Worm (Caenorhabditis elegans): ENCODE data around the gene lrr-1.

Gene lrr-1

DNA sequence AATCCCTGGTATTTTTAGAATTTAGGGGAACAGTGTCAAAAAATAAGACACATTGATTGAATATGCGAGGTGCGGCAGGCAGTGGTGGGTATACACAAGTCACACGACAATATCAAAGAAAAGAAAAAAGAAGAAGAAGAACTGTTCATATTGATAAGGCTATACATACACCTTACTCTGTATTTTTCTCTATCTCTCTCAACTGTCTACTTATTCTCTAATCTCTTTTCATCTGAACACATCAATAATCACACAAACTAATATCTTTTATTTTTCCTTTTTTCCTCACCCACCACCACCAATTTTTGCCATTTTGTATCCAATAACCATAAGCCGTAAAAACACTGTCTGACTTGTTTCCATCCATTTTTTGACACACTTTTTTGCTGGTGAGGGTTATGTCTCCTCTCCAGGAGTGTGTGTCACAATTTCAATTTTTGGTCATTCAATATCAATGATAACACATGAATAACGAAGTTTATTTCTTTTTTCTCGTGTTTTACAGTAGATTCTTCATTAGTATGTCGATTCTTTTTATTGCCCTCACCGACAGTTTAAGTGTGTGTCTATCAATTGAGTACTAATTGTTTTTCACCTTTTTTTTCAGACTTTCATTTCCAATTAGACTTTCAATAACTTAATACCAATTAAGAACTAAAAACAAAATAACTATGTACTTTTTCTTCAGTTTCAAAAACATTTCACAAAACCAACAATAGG, 16.7 kb downstream of the lrr-1 start:
- TF ChIP-seq unc-62 (GFP tag; optimal IDR thresholded peaks at IDR 0.05) = no peak

DNA sequence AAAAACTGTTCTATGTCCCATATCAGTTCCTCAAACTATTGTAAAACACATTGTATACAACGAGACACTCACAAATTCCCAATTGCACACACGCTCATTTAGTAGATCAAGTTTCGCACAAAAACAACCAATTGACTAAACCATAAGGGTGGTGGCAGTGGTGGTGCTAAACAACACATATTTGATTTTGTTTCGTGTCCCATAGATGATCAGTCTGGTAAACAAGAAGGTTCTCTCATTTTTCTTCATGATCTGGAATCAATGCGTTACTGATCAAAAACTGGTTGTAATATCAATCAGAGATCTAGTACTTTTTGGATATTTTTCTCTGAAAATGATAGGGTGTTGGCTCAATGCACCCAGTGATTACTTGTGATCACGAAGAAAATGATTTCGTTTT, 17.7 kb downstream of the lrr-1 start:
- TF ChIP-seq unc-62 (GFP tag; optimal IDR thresholded peaks at IDR 0.05) = no peak

- no peak for TF ChIP-seq unc-62 (GFP tag; optimal IDR thresholded peaks at IDR 0.05)
These were observed 19.2 kb downstream of the lrr-1 start for ce11 chrII:5016977-5017585.

DNA sequence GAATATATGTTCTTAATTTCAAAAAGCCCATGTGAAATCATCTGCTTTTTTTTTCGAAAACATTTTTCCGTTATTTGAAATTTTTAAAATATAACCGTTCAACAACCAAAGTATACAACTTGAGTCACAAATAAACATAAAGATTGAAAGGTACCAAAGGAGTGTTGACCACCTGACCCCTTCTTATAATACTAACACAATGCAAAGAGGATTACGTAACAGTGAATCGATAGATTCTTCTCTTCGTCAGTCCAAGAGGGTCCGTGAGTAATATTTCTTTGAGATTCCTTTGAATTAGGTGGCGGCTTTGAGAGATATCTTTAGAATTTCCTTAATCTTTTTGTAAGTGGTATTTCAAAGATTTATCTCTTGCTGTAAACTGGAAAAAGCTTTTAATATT, 20.1 kb downstream of the lrr-1 start:
- TF ChIP-seq unc-62 (GFP tag; optimal IDR thresholded peaks at IDR 0.05) = no peak

ce11 chrII:5014399-5014798, 21.8 kb downstream of the lrr-1 start, which contains the start of gene F59A6.2:
F59A6.2 (plus strand) TSS chrII:5014699.
- no peak for TF ChIP-seq unc-62 (GFP tag; optimal IDR thresholded peaks at IDR 0.05)

ce11 chrII:5011978-5012377, 24.3 kb downstream of the lrr-1 start, which contains the start of gene F59A6.12:
F59A6.12 (minus strand) TSS chrII:5012078.
- TF ChIP-seq unc-62 (GFP tag; optimal IDR thresholded peaks at IDR 0.05) = no peak

ce11 chrII:5008033-5008432, 28.2 kb downstream of the lrr-1 start, which contains the start of gene F59A6.3:
F59A6.3 (plus strand) TSS chrII:5008333.
- TF ChIP-seq unc-62 (GFP tag; optimal IDR thresholded peaks at IDR 0.05) = no peak

DNA sequence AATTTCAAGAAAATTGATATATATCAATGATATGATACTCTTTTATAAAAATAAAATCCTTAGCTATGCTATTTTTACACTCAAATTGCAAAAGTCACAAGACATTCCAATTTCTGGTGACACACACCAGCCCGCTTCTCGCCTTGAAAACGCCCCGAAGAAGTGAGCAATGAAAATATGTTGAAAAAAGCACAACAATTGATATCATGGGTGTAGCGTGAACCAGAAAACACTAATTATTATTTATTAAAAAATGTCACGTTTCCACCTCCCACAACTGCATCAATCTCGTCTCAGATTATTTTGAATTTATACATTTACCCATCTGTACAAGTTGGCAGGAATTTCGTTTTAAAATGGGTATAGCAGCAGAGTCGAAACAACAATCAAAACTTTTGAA, 31.5 kb downstream of the lrr-1 start, which contains the start of gene F59A6.4:
Gene F59A6.4, plus strand, starts transcription at position 301 of the 400 bp plus-strand sequence.
- no peak for TF ChIP-seq unc-62 (GFP tag; optimal IDR thresholded peaks at IDR 0.05)

ce11 chrII:5003660-5004059, 32.6 kb downstream of the lrr-1 start, which contains the start of gene F59A6.10:
F59A6.10 (plus strand) TSS chrII:5003960.
- TF ChIP-seq unc-62 (GFP tag; optimal IDR thresholded peaks at IDR 0.05) = no peak

ce11 chrII:5001866-5002265, 34.4 kb downstream of the lrr-1 start:
- TF ChIP-seq unc-62 (GFP tag; optimal IDR thresholded peaks at IDR 0.05) = no peak

DNA sequence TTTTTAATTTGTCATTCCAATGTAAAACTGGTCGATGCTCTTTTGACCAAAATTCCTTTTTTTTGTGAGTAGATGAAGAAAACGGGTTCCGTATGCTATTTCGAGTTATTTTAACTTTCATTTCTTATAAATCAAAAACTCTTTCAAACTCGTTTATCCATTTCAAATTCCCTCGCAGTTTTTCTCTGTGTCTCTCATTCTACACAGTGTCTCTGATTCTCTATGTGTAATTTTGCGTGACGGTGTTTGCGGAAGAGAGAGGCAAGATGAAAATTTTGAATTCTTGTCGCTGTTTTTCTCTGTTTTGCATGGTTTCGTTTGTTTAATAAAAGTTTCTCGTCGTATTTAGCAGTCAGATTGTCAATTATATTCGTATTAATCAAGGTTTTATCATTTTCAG, 37.1 kb downstream of the lrr-1 start, which contains the start of gene citk-2:
Gene citk-2, plus strand, starts transcription at position 399 of the 400 bp plus-strand sequence.
- no peak for TF ChIP-seq unc-62 (GFP tag; optimal IDR thresholded peaks at IDR 0.05)

DNA sequence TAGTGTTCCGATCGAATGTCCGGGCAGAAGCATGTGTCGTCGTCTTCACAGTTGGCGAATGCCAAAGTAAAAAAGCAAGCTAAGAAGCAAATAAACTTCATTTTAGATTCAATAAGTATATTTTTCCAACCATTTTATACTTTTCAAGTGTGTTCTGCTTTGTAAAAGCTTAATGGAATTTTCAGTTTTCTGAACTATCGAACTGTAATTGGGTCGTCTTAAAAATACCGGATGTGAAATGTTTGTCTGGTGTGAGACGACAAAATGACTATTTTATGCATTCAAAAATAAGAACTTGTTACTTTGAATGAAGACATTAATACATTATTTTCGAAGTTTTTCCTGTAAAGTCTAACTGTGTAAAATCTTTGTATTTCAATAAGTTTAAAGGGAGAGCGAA, 37.6 kb downstream of the lrr-1 start, which contains the start of gene F59A6.11:
Gene F59A6.11, minus strand, starts transcription at position 101 of the 400 bp plus-strand sequence.
- no peak for TF ChIP-seq unc-62 (GFP tag; optimal IDR thresholded peaks at IDR 0.05)

DNA sequence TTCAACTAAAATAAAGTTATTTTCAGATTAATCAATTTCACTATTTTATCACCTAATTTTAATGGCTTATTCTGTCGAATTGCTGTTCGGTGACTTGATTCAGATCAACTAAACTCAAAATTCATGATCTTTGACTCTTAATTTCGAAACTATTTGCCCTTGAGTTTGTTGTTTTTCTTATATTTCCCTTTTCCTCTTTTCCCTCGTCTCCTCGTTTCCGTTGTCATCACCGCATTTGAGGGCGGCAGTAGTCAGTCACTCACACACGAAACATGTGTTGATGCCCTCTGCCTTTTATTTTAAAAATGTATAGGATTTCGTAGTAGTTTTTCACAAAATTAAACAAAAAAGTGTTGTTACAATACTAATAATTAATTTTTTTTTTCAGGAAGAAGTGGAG, 41.3 kb downstream of the lrr-1 start, which contains the start of gene rnh-1.0:
Gene rnh-1.0, plus strand, starts transcription at position 389 of the 400 bp plus-strand sequence.
- TF ChIP-seq unc-62 (GFP tag; optimal IDR thresholded peaks at IDR 0.05) = no peak

DNA sequence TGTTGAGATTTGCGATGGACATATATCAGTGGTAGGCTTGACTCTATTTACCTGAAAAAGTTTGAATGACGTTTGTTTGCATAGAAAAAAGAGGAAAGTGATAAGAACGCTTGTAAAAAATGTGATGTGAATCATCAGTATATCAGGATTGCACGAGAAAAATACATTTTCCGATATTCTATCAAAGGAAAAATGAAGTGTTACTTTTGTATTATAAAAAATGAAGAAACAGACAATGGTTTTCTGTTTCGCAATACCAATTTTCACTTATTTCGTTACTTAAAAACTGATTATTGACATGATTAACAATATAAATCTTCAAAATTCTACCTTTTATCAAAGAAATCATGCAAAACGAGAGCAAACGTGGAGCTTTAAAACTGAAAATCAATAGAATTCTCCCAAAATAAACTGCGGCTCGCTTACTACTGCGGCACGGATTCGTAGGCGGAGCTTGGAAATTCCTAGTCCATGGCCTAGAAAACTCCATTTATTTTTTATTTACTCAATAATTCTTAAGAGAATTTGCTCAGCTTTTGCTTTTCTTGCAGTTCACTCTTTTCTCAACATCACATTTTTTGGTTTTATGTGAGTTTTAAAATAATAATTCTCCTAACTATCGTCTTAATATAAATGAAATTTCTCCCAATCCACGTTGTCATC, 42.6 kb downstream of the lrr-1 start, which contains the start of the genes eif-1 and vps-24:
Gene eif-1, minus strand, starts transcription at position 51 of the 663 bp plus-strand sequence.
Gene vps-24, plus strand, starts transcription at position 469 of the 663 bp plus-strand sequence.
- no peak for TF ChIP-seq unc-62 (GFP tag; optimal IDR thresholded peaks at IDR 0.05)

- no peak for TF ChIP-seq unc-62 (GFP tag; optimal IDR thresholded peaks at IDR 0.05)
These were observed 43.3 kb downstream of the lrr-1 start, which contains the start of gene pigb-1 for ce11 chrII:4992977-4993376. pigb-1 (minus strand) TSS chrII:4993077.

DNA sequence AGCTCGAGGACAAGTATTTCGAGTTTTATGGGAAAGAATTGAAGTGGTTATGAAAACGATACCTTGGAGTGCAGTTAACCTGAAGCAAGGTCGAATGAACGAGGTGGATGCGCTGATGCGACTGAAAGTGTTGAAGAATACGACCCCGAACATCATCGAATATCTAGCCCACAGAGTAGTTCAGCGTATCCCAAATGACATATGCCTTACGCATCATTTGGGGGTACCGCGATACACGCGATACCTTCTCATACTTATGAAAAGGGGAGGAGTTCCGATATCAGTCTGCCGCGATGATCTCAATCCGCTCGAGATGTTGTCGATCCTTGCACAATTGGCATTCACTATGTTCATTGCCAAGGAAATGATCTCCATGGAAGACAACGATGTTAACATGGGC, 46.4 kb downstream of the lrr-1 start, which contains the start of gene T27F7.12:
Gene T27F7.12, plus strand, starts transcription at position 301 of the 400 bp plus-strand sequence.
- no peak for TF ChIP-seq unc-62 (GFP tag; optimal IDR thresholded peaks at IDR 0.05)

All from whole organism, dauer.